Worm (Caenorhabditis elegans): ENCODE measurements around the gene gly-11.

The gly-11 gene

DNA sequence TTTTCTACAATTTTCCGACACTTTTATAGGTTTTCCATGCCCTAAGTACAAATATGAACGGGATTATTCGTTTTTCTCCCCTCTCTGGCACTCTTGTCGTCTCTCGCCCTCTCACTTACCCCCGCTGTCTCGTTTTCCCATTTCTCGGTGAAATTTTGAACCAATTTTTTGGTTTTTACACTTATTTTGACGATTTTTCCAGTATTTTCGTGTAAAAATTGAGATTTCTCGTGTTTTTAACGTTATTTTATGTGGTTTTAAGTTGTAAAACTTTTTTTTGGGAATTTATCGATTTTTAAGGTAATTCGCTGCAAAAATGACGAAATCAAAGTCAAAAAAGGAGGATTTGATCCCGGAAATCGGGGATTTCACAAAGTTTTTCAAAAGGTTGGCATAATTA lies 24.4 kb downstream of the gly-11 start, which contains the start of gene Y75B8A.7:
TSS of gene Y75B8A.7 (plus strand) at position 301 of the 400 bp plus-strand sequence.
- no peak for TF ChIP-seq Y55F3AM.14 (GFP tag; optimal IDR thresholded peaks at IDR 0.05)
- no peak for TF ChIP-seq nhr-12 (tag; optimal IDR thresholded peaks at IDR 0.05)
- TF ChIP-seq R02D3.7 (tag; optimal IDR thresholded peaks at IDR 0.05), result no peak
- TF ChIP-seq sem-4 (tag; optimal IDR thresholded peaks at IDR 0.05), result no peak

DNA sequence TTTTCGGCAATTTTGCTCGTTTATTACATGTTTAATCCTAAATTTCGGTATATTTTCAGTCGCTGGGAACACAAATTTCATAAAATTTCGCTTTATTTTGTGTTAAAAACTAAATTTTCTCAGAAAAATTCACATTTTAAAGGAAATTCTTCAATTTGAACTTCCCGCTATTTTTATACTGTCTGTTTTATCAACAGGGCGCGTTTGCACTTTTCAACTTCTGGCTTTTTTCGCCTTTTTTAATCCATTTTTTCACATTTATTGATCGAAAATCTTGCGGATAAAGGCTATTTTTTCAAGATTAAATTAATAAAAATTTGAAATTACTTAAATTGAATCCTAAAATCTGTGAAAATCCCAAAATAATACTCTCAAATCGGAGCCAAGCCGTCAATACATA lies 24.9 kb downstream of the gly-11 start:
- peak; percentile 6 for TF ChIP-seq nhr-129 (tag; optimal IDR thresholded peaks at IDR 0.05)
- no peak for TF ChIP-seq ztf-11 (tag; optimal IDR thresholded peaks at IDR 0.05)
- TF ChIP-seq unc-55 (GFP tag; optimal IDR thresholded peaks at IDR 0.05), result peak; percentile 81
- peak; percentile 12 to 79 for TF ChIP-seq lsy-2 (tag; optimal IDR thresholded peaks at IDR 0.05)
- TF ChIP-seq gmeb-1 (tag; optimal IDR thresholded peaks at IDR 0.05), result peak; percentile 94
- TF ChIP-seq blmp-1 (tag; optimal IDR thresholded peaks at IDR 0.05; ENCODE audit: insufficient read depth), result no peak
- TF ChIP-seq dmd-4 (tag; optimal IDR thresholded peaks at IDR 0.05), result no peak
- peak; percentile 75 for TF ChIP-seq C34F6.9 (tag; optimal IDR thresholded peaks at IDR 0.05)
- TF ChIP-seq nhr-11 (tag; optimal IDR thresholded peaks at IDR 0.05), result no peak
- TF ChIP-seq ceh-82 (tag; optimal IDR thresholded peaks at IDR 0.05), result no peak
- TF ChIP-seq nhr-21 (tag; optimal IDR thresholded peaks at IDR 0.05), result no peak
- TF ChIP-seq nhr-25 (tag; optimal IDR thresholded peaks at IDR 0.05), result peak; percentile 22
- TF ChIP-seq ama-1 (optimal IDR thresholded peaks at IDR 0.05), result no peak
- peak; percentile 33 for TF ChIP-seq sem-4 (tag; optimal IDR thresholded peaks at IDR 0.05)
- no peak for TF ChIP-seq peb-1 (tag; optimal IDR thresholded peaks at IDR 0.05)
- peak; percentile 65 for TF ChIP-seq lin-13 (GFP tag; optimal IDR thresholded peaks at IDR 0.05)
- peak; percentile 3 for TF ChIP-seq F13H6.1 (tag; optimal IDR thresholded peaks at IDR 0.05)
- TF ChIP-seq crh-2 (tag; optimal IDR thresholded peaks at IDR 0.05), result peak; percentile 73
- peak; percentile 21 for TF ChIP-seq sma-3 (GFP tag; optimal IDR thresholded peaks at IDR 0.05)

DNA sequence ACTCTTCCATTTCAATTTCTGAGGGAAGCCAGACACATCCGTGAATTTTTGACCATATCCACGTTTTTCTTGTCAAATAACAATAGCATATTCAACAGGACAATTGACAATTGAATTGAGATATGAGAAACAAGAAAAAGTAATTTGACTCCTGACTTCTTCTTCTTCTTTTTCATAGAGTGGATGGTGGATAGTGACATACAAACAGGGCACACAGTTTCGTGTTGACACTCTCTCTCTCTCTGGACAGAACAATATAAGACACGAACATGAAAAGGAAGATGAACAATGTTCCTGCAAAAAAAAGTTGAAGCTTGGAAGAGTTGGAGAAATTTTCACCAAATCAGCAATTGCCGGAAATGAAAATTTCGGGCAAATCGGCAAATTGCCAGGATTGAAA lies 25.9 kb downstream of the gly-11 start:
- no peak for TF ChIP-seq lin-39 (tag; optimal IDR thresholded peaks at IDR 0.05)
- no peak for TF ChIP-seq dmd-4 (tag; optimal IDR thresholded peaks at IDR 0.05)
- TF ChIP-seq mdl-1 (tag; optimal IDR thresholded peaks at IDR 0.05), result no peak
- TF ChIP-seq ztf-11 (tag; optimal IDR thresholded peaks at IDR 0.05), result no peak
- no peak for TF ChIP-seq aly-2 (tag; optimal IDR thresholded peaks at IDR 0.05)
- no peak for TF ChIP-seq lin-13 (GFP tag; optimal IDR thresholded peaks at IDR 0.05)
- no peak for TF ChIP-seq nhr-77 (tag; optimal IDR thresholded peaks at IDR 0.05)
- TF ChIP-seq nhr-11 (tag; optimal IDR thresholded peaks at IDR 0.05), result no peak
- no peak for TF ChIP-seq crh-2 (tag; optimal IDR thresholded peaks at IDR 0.05)
- no peak for TF ChIP-seq R02D3.7 (tag; optimal IDR thresholded peaks at IDR 0.05)
- no peak for TF ChIP-seq peb-1 (tag; optimal IDR thresholded peaks at IDR 0.05)
- TF ChIP-seq blmp-1 (tag; optimal IDR thresholded peaks at IDR 0.05; ENCODE audit: insufficient read depth), result no peak
- TF ChIP-seq Y55F3AM.14 (GFP tag; optimal IDR thresholded peaks at IDR 0.05), result no peak

DNA sequence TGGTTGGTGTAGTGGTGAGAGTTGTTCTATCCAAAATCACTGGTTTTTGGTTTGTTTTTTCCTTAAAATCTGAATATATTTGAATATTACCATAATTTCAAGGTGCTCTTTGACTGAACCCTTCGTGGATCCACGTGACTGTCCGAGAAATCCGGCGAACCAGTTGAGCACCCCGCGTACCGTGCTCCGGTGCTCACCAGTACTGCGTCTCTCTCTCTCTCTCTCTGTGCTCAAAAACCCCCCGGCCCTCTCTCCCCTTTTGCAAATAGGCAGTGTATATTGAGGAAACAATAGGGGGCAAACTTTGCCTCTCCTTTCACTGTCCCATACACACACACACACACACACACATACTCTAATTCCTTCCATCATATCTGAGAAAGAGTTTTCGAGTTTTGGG lies 27.1 kb downstream of the gly-11 start:
- TF ChIP-seq ceh-16 (tag; optimal IDR thresholded peaks at IDR 0.05) (no peak), nhr-23 (tag; optimal IDR thresholded peaks at IDR 0.05) (no peak), R02D3.7 (tag; optimal IDR thresholded peaks at IDR 0.05) (no peak), F13H6.1 (tag; optimal IDR thresholded peaks at IDR 0.05) (peak; percentile 69), ama-1 (optimal IDR thresholded peaks at IDR 0.05) (no peak), crh-2 (tag; optimal IDR thresholded peaks at IDR 0.05) (no peak), elt-3 (tag; optimal IDR thresholded peaks at IDR 0.05) (no peak), C34F6.9 (tag; optimal IDR thresholded peaks at IDR 0.05) (no peak), sem-4 (tag; optimal IDR thresholded peaks at IDR 0.05) (no peak)

DNA sequence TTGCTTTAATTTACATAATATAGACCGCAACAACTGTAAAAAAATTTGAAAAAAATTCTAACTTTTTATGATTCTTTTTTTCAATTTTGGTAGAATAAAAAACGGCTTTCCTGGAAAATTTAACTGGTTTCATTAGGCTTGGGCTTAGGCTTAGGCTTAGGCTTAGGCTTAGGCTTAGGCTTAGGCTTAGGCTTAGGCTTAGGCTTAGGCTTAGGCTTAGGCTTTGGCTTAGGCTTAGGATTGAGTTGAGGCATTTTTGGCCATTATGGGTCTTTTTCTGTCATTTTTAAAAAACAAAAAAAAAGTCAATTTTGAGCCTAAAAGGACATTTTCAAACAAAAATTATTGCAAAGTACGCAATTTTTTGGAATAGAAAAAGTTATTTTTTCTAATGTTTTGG lies 33.3 kb downstream of the gly-11 start:
- TF ChIP-seq lin-11 (tag; optimal IDR thresholded peaks at IDR 0.05) (no peak), skn-1 (tag; optimal IDR thresholded peaks at IDR 0.05) (no peak), R02D3.7 (tag; optimal IDR thresholded peaks at IDR 0.05) (no peak), nhr-6 (tag; optimal IDR thresholded peaks at IDR 0.05) (no peak), Y55F3AM.14 (GFP tag; optimal IDR thresholded peaks at IDR 0.05) (no peak), lin-13 (GFP tag; optimal IDR thresholded peaks at IDR 0.05) (no peak)
